Worm (Caenorhabditis elegans): Measurements from ENCODE around the gene srx-20.

Gene srx-20

DNA sequence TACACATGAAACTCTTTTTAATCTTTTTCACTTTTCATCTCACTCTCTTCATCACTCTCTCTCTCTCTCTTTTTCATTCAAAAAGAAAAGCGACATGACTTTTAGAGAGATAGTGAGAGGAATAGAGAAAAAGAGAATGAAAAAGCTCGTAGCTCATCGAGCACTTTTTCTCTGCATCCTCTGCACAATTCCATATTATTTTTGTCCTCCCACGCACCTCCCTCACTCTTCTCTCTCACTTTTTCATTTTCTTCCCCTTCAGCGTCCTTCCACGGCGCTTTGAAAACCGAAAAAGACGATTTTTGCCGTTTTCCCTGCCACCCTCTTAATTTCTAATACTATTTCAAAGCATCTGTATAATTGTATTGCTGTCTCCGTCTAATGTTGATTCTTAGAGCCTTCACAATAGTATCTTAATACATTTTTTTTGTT, 28.8 kb upstream of the srx-20 start (continued):
- TF ChIP-seq B0336.3 (GFP tag; IDR thresholded peaks at IDR 0.05) (peak; percentile 76), zfh-2 (GFP tag; conservative IDR thresholded peaks at IDR 0.05) (no peak), sptf-2 (GFP tag; optimal IDR thresholded peaks at IDR 0.05) (no peak), K12H6.12 (tag; optimal IDR thresholded peaks at IDR 0.05) (peak; percentile 76), ceh-27 (GFP tag; optimal IDR thresholded peaks at IDR 0.05) (peak; percentile 45), nhr-179 (tag; optimal IDR thresholded peaks at IDR 0.05) (no peak), snpc-4 (GFP tag; optimal IDR thresholded peaks at IDR 0.05) (no peak), snpc-4 (tag; optimal IDR thresholded peaks at IDR 0.05) (peak in 2 of 4 experiments; percentile 31 to 47), lin-26 (GFP tag; IDR thresholded peaks at IDR 0.05) (no peak), ccch-3 (GFP tag; optimal IDR thresholded peaks at IDR 0.05) (no peak), Y53F4B.3 (GFP tag; IDR thresholded peaks at IDR 0.05) (no peak), ceh-79 (tag; optimal IDR thresholded peaks at IDR 0.05) (no peak)

DNA sequence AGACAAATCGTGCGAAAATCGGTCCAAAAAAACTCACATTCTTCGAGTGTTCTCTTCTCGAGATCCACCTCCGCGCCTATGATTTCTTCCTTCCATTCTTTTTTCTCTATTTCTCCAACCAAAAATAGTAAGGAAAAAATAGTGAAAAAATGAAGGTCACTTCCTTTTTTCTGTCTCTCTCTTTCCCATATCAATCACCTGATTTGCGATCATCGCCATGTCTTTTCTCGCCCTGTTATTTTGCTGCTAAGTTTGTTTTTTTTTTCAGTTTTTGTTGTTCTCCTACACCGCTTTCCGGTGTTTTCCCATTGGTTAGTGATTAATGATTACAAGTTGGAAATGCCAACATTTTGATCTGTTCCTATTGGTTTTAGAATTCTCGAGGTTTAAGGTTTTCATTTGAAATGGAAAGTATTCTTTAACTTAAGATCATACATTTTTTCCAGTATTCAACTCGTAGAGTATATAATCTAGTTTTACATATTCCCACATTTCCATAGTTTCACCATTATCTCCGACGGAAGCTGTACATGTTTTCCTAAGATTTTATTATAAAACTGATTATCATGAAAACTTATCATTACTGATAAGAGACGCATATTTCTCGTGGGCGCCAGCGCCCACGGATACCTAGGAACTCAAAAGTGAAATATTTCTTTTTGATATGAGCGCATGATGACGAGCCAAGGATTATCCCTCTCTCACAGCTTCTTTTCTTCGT, 26.2 kb upstream of the srx-20 start:
- no peak for TF ChIP-seq B0019.2 (GFP tag; conservative IDR thresholded peaks at IDR 0.05)
- no peak for TF ChIP-seq efl-1 (GFP tag; optimal IDR thresholded peaks at IDR 0.05)
- TF ChIP-seq nhr-90 (tag; optimal IDR thresholded peaks at IDR 0.05) = no peak
- no peak for TF ChIP-seq mcd-1 (GFP tag; IDR thresholded peaks at IDR 0.05)

DNA sequence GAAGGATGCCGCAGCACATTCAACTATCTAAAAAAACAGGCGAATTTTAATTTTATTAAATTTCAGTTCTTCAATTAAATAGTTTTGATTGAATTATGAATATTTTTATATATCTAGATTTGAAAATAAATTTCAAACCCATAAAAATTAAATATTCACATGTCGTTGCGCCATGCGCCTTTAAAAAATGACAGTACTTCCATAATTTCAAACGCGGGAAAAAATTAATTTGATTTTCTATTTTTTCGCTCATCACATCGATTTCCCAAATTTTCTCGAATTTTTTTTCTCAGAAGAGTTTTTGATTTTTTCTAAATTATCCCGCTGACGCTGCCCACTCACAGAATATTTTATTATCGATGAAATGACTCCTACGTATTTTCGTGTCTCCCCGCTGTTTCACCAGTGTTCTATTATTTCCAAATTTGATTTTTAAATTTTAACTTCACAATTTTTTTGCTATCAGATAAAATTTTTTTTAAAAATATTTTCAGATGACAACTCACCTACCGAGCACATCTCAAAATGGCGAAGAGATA, 25.4 kb upstream of the srx-20 start, which contains the start of gene lip-1:
TSS of gene lip-1 (plus strand) at position 489 of the 539 bp plus-strand sequence.
- no peak for TF ChIP-seq sptf-2 (GFP tag; optimal IDR thresholded peaks at IDR 0.05)
- no peak for TF ChIP-seq ztf-26 (tag; optimal IDR thresholded peaks at IDR 0.05)
- no peak for TF ChIP-seq hlh-12 (tag; optimal IDR thresholded peaks at IDR 0.05)
- TF ChIP-seq madf-6 (GFP tag; IDR thresholded peaks at IDR 0.05) = peak; percentile 95
- TF ChIP-seq tbp1 (GFP tag; optimal IDR thresholded peaks at IDR 0.05) = peak; percentile 38
- peak; percentile 72 for TF ChIP-seq ceh-91 (GFP tag; IDR thresholded peaks at IDR 0.05)
- TF ChIP-seq hsf-1 (GFP tag; IDR thresholded peaks at IDR 0.05) = peak; percentile 70; the same call in 1 of the 2 replicates
- peak; percentile 94 for TF ChIP-seq madf-8 (GFP tag; conservative IDR thresholded peaks at IDR 0.05)
- TF ChIP-seq lin-54 (GFP tag; optimal IDR thresholded peaks at IDR 0.05) = peak; percentile 50
- TF ChIP-seq snpc-3.4 (tag; optimal IDR thresholded peaks at IDR 0.05) = peak; percentile 22
- TF ChIP-seq him-1 (tag; optimal IDR thresholded peaks at IDR 0.05) = peak; percentile 30
- TF ChIP-seq F49E8.2 (tag; optimal IDR thresholded peaks at IDR 0.05; ENCODE audit: insufficient read depth) = peak; percentile 23
- no peak for TF ChIP-seq chd-7 (tag; optimal IDR thresholded peaks at IDR 0.05)
- peak; percentile 32; the same call in 1 of the 2 replicates for TF ChIP-seq Y53G8AR.9 (GFP tag; conservative IDR thresholded peaks at IDR 0.05)
- peak; percentile 82 for TF ChIP-seq Y95B8A.8 (GFP tag; IDR thresholded peaks at IDR 0.05)
- peak; percentile 28; the same call in 1 of the 2 replicates for TF ChIP-seq B0019.2 (GFP tag; conservative IDR thresholded peaks at IDR 0.05)
- peak; percentile 46 for TF ChIP-seq snpc-4 (GFP tag; optimal IDR thresholded peaks at IDR 0.05)
- peak in 3 of 4 experiments; percentile 33 to 77 (median 68) for TF ChIP-seq snpc-4 (tag; optimal IDR thresholded peaks at IDR 0.05)
- TF ChIP-seq xnd-1 (tag; optimal IDR thresholded peaks at IDR 0.05) = peak; percentile 69
- TF ChIP-seq F33H1.4 (GFP tag; IDR thresholded peaks at IDR 0.05) = peak; percentile 72
- no peak for TF ChIP-seq egl-18 (GFP tag; IDR thresholded peaks at IDR 0.05)
- TF ChIP-seq lsl-1 (GFP tag; optimal IDR thresholded peaks at IDR 0.05) = peak; percentile 90
- peak; percentile 73 for TF ChIP-seq dpl-1 (GFP tag; optimal IDR thresholded peaks at IDR 0.05)
- TF ChIP-seq hmg-1.2 (GFP tag; IDR thresholded peaks at IDR 0.05) = peak; percentile 26; the same call in 1 of the 2 replicates
- TF ChIP-seq efl-1 (GFP tag; optimal IDR thresholded peaks at IDR 0.05) = peak; percentile 93
- peak; percentile 74 for TF ChIP-seq D2030.7 (GFP tag; IDR thresholded peaks at IDR 0.05)
